Worm (Caenorhabditis elegans) whole organism, mixed stage, embryonic: ENCODE results near the gene F26F4.6.

ENCODE experiments used
- M03D4.4 ChIP-seq: sonication (generic microtip); optimal IDR thresholded peaks from 2 replicates; lab custom pipeline; 2017; ENCODE audit warnings: mild to moderate bottlenecking, missing genetic modification characterization, missing compliant biosample characterization
- bed-3 ChIP-seq: fragments of 200-800 bp; sonication (Bioruptor generic); optimal IDR thresholded peaks from 3 replicates; lab custom pipeline; 2018; ENCODE audit warnings: mild to moderate bottlenecking, missing genetic modification characterization, moderate library complexity, missing compliant biosample characterization
- ceh-43 ChIP-seq: fragments of 200-800 bp; sonication (Bioruptor generic); optimal IDR thresholded peaks from 2 replicates; lab custom pipeline; 2018; ENCODE audit warnings: mild to moderate bottlenecking, missing genetic modification characterization, moderate library complexity, missing compliant biosample characterization
- ceh-83 ChIP-seq: fragments of 200-800 bp; sonication (Bioruptor generic); optimal IDR thresholded peaks from 2 replicates; lab custom pipeline; 2018; ENCODE audit warnings: mild to moderate bottlenecking, missing genetic modification characterization, missing compliant biosample characterization
- ces-1 ChIP-seq: fragments of 150-350 bp; optimal IDR thresholded peaks from 2 replicates; lab custom pipeline; 2014; ENCODE audit warnings: missing biosample characterization, missing genetic modification reagents, missing genetic modification characterization
- cnd-1 ChIP-seq: fragments of 200-800 bp; sonication (Bioruptor generic); optimal IDR thresholded peaks from 2 replicates; lab custom pipeline; 2018; ENCODE audit warnings: mild to moderate bottlenecking, missing genetic modification characterization, missing compliant biosample characterization
- drap-1 ChIP-seq: fragments of 200-800 bp; sonication (Bioruptor generic); optimal IDR thresholded peaks from 3 replicates; lab custom pipeline; 2018; ENCODE audit warnings: mild to moderate bottlenecking, missing genetic modification characterization, missing compliant biosample characterization
- elt-3 ChIP-seq: fragments of 150-350 bp; optimal IDR thresholded peaks from 2 replicates; lab custom pipeline; 2014; ENCODE audit warnings: missing biosample characterization, missing genetic modification characterization
- flh-1 ChIP-seq: fragments of 200-800 bp; sonication (Bioruptor generic); optimal IDR thresholded peaks from 2 replicates; lab custom pipeline; 2018; ENCODE audit warnings: mild to moderate bottlenecking, missing genetic modification characterization, moderate library complexity, missing compliant biosample characterization
- ham-2 ChIP-seq: fragments of 200-800 bp; sonication (Bioruptor generic); optimal IDR thresholded peaks from 2 replicates; lab custom pipeline; 2018; ENCODE audit warnings: mild to moderate bottlenecking, missing genetic modification characterization, missing compliant biosample characterization
- hlh-1 ChIP-seq: fragments of 150-350 bp; optimal IDR thresholded peaks from 2 replicates; lab custom pipeline; 2014; ENCODE audit warnings: missing biosample characterization, missing genetic modification reagents, missing genetic modification characterization
- lin-13 ChIP-seq: fragments of 150-350 bp; optimal IDR thresholded peaks from 2 replicates; lab custom pipeline; 2014; ENCODE audit warnings: missing biosample characterization, missing genetic modification characterization
- lsy-2 ChIP-seq: fragments of 150-350 bp; optimal IDR thresholded peaks from 2 replicates; lab custom pipeline; 2014; ENCODE audit warnings: missing biosample characterization, missing genetic modification characterization
- mab-5 ChIP-seq: fragments of 150-350 bp; optimal IDR thresholded peaks from 2 replicates; lab custom pipeline; 2014; ENCODE audit warnings: missing biosample characterization, missing genetic modification characterization
- mep-1 ChIP-seq: fragments of 150-350 bp; optimal IDR thresholded peaks from 2 replicates; lab custom pipeline; 2017; ENCODE audit warnings: missing biosample characterization, missing genetic modification reagents, missing genetic modification characterization, inconsistent platforms
- mls-2 ChIP-seq: sonication (generic microtip); optimal IDR thresholded peaks from 2 replicates; lab custom pipeline; 2016; ENCODE audit warnings: mild to moderate bottlenecking, missing genetic modification characterization, moderate library complexity, missing compliant biosample characterization
- nhr-12 ChIP-seq: fragments of 150-350 bp; optimal IDR thresholded peaks from 2 replicates; lab custom pipeline; 2014; ENCODE audit warnings: missing biosample characterization, missing genetic modification characterization
- nhr-2 ChIP-seq: fragments of 150-350 bp; optimal IDR thresholded peaks from 2 replicates; lab custom pipeline; 2014; ENCODE audit warnings: missing biosample characterization, missing genetic modification characterization
- nhr-237 ChIP-seq: fragments of 150-350 bp; optimal IDR thresholded peaks from 2 replicates; lab custom pipeline; 2014; ENCODE audit warnings: missing biosample characterization, missing genetic modification characterization
- nhr-76 ChIP-seq: sonication (generic microtip); optimal IDR thresholded peaks from 2 replicates; lab custom pipeline; 2017; ENCODE audit warnings: missing biosample characterization, missing genetic modification characterization
- pha-4 ChIP-seq: fragments of 150-350 bp; optimal IDR thresholded peaks from 2 replicates; lab custom pipeline; 2018; ENCODE audit warnings: missing biosample characterization, missing genetic modification reagents, missing genetic modification characterization
- sem-2 ChIP-seq: fragments of 200-800 bp; sonication (Bioruptor generic); optimal IDR thresholded peaks from 2 replicates; lab custom pipeline; 2018; ENCODE audit warnings: mild to moderate bottlenecking, missing genetic modification characterization, missing compliant biosample characterization
- sptf-1 ChIP-seq: sonication (generic microtip); optimal IDR thresholded peaks from 2 replicates; lab custom pipeline; 2017; ENCODE audit warnings: mild to moderate bottlenecking, missing genetic modification characterization, moderate library complexity, missing compliant biosample characterization
- tbx-8 ChIP-seq: fragments of 200-800 bp; sonication (Bioruptor generic); optimal IDR thresholded peaks from 2 replicates; lab custom pipeline; 2018; ENCODE audit warnings: mild to moderate bottlenecking, missing genetic modification characterization, moderate library complexity, missing compliant biosample characterization
- unc-120 ChIP-seq: sonication (generic microtip); optimal IDR thresholded peaks from 2 replicates; lab custom pipeline; 2017; ENCODE audit warnings: missing genetic modification characterization, missing compliant biosample characterization; ENCODE audit not compliant: poor library complexity, severe bottlenecking
- unc-39 ChIP-seq: fragments of 150-350 bp; optimal IDR thresholded peaks from 2 replicates; lab custom pipeline; 2014; ENCODE audit warnings: missing biosample characterization, missing genetic modification characterization
- unc-62 ChIP-seq: fragments of 150-350 bp; optimal IDR thresholded peaks from 2 replicates; lab custom pipeline; 2014; ENCODE audit warnings: missing biosample characterization, missing genetic modification reagents, missing genetic modification characterization
- zip-8 ChIP-seq: fragments of 150-350 bp; optimal IDR thresholded peaks from 2 replicates; lab custom pipeline; 2014; ENCODE audit warnings: missing biosample characterization, missing genetic modification characterization
- ztf-11 ChIP-seq: fragments of 150-350 bp; optimal IDR thresholded peaks from 2 replicates; lab custom pipeline; 2014; ENCODE audit warnings: missing biosample characterization, missing genetic modification characterization

Gene F26F4.6

DNA sequence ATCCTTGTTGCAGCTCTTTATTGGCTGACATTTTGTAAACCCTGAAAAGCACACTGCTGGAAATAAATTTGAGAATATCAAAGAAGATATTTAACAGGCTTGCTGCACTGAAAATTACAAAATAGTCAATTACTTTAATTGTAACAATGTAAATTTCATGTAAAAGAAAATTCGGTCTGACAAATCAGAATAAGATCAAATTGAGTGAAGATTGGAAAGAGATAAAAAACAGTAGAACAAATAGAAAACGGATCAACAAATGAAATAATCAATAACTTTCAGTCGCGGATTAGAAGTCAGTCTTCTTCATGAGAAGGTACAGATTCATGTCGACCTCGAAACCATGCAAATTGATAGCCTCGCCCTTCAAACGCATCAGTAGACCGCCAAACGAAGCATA lies 23.6 kb upstream of the F26F4.6 start, which contains the start of gene rars-1:
Gene rars-1 (minus strand): TSS at position 101 of the 400 bp plus-strand sequence.
- no peak for TF ChIP-seq mls-2 (tag; lab: Kevin White, UChicago)
- TF ChIP-seq elt-3 (tag; lab: Kevin White, UChicago): no peak
- no peak for TF ChIP-seq nhr-12 (tag; lab: Kevin White, UChicago)
- TF ChIP-seq tbx-8 (GFP tag; lab: Kevin White, UChicago): no peak

DNA sequence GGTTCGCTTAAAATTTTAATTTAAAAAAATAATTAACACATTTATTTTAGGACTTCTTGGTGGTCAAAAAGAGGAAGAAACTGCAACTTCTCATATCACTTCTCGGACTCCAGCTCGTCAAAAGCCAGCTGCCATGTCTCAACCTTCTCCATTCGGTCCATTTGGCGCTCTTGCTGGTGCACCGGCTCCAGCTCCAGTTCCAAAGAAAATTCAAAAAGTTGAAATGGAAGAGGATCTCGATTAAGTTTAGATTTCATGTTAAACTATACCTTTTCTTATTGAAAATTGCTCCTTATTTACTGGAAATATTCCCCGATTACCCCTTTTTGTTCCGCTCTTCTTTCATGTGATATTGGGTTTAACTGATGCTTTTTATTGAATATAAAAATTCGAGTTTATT lies 20.3 kb upstream of the F26F4.6 start:
- TF ChIP-seq mab-5 (tag; lab: Kevin White, UChicago) (no peak), bed-3 (GFP tag; lab: Kevin White, UChicago) (no peak), cnd-1 (tag; lab: Kevin White, UChicago) (no peak), ceh-83 (GFP tag; lab: Kevin White, UChicago) (no peak), sem-2 (no peak), sptf-1 (tag; lab: Kevin White, UChicago) (no peak), ces-1 (no peak), lin-13 (no peak), ham-2 (GFP tag; lab: Kevin White, UChicago) (no peak), unc-120 (tag; lab: Kevin White, UChicago) (no peak), nhr-76 (tag; lab: Kevin White, UChicago) (no peak), ceh-43 (GFP tag; lab: Kevin White, UChicago) (no peak)

DNA sequence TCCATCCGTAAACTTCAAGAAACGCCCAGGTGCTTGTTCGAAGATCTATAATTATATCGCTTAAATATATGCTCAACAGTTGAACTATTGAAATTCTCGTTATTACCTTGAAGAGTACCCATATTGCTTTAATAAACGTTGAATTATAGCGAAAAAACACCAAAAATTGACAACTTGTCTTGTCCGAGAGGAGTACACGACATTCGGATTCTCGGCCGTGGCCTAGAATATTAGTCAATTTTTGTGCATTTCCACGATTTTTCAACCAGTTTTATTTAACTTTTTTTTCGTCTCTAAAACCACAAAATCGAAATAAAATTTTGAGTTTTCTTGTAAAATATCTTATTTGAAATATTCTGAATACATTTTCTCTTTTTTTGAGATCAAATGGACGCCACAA lies 18.9 kb upstream of the F26F4.6 start, which contains the start of the genes F26F4.9 and cee-1:
Gene F26F4.9 (minus strand): TSS at position 205 of the 400 bp plus-strand sequence.
Gene cee-1 (plus strand): TSS at position 383 of the 400 bp plus-strand sequence.
- TF ChIP-seq nhr-12 (tag; lab: Kevin White, UChicago): no peak
- TF ChIP-seq M03D4.4: no peak
- no peak for TF ChIP-seq ceh-43 (GFP tag; lab: Kevin White, UChicago)
- no peak for TF ChIP-seq bed-3 (GFP tag; lab: Kevin White, UChicago)
- TF ChIP-seq sem-2: no peak
- peak; percentile 37 for TF ChIP-seq ces-1
- TF ChIP-seq sptf-1 (tag; lab: Kevin White, UChicago): peak; percentile 17
- no peak for TF ChIP-seq nhr-2 (tag; lab: Kevin White, UChicago)
- TF ChIP-seq zip-8: no peak
- TF ChIP-seq unc-62 (GFP tag; lab: Kevin White, UChicago): no peak

DNA sequence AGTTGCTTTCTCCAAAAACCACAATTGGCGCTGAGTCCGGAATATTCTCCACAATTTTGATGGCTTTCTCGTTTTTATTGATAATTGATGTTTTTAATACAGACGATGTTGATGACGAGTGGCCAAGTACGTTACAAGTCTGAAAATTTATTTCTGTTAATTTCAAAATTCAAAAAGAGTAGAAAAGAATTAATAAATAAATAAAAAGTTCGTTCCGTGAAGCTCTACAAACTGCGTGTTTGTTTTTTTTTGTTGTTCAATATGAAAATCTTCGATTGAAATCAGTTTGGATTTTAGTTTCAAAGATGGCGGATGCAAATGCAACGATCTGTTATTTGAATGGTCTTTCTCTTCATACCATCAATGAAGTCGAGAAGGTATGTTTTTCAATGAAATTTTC lies 17.5 kb upstream of the F26F4.6 start, which contains the start of gene F26F4.2:
Gene F26F4.2 (plus strand): TSS at position 301 of the 400 bp plus-strand sequence.
- TF ChIP-seq lsy-2: no peak
- TF ChIP-seq bed-3 (GFP tag; lab: Kevin White, UChicago): no peak
- TF ChIP-seq nhr-12 (tag; lab: Kevin White, UChicago): no peak
- TF ChIP-seq sem-2: no peak
- TF ChIP-seq unc-62 (GFP tag; lab: Kevin White, UChicago): no peak
- no peak for TF ChIP-seq pha-4
- TF ChIP-seq cnd-1 (tag; lab: Kevin White, UChicago): no peak
- no peak for TF ChIP-seq M03D4.4
- no peak for TF ChIP-seq flh-1
- TF ChIP-seq tbx-8 (GFP tag; lab: Kevin White, UChicago): no peak
- no peak for TF ChIP-seq hlh-1 (tag; lab: Kevin White, UChicago)
- TF ChIP-seq unc-39 (tag; lab: Kevin White, UChicago): no peak
- no peak for TF ChIP-seq nhr-76 (tag; lab: Kevin White, UChicago)

DNA sequence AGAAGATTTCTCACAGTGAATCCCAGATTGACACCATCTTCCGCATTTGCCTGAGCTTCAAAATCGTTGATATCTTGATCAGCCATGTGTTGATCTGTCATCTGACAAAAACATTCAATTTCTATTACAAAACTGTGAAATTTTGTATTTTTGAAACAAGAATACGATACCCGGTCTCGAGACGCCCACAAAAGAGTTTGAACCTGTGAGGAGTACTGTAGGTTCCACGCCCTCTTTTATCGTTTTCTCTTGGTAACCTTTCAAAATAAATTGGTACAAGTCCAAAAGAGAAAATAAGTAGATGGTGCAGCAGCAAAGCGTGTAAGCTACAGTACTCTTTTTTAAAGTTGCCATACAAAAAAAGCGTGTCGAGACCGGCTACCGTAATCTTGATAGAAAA lies 16.5 kb upstream of the F26F4.6 start, which contains the start of gene F26F4.12:
Gene F26F4.12 (minus strand): TSS at position 101 of the 400 bp plus-strand sequence.
- TF ChIP-seq unc-39 (tag; lab: Kevin White, UChicago) (no peak), drap-1 (GFP tag; lab: Kevin White, UChicago) (no peak), nhr-237 (tag; lab: Kevin White, UChicago) (no peak), cnd-1 (tag; lab: Kevin White, UChicago) (no peak), nhr-2 (tag; lab: Kevin White, UChicago) (no peak), ceh-83 (GFP tag; lab: Kevin White, UChicago) (no peak)
- TF ChIP-seq, all 35 proteins: peak for 0

DNA sequence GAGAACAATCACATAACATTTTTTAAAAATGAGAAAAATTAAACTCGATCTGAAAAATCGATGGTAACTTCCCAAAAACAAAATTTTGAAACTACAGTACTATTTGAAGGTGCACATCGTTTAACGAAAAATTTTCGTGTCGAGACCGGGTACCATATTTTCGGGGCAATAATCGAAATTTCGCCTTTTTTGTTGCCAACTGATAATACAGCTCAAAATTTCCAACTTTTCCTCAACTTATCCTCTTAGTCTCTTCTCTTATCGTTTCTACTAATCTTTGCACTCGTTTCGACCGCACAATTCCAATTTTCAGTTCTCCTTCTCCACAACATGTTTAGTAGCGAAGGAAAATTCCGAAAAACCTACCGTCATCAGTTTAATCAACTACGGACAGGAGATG lies 13.5 kb upstream of the F26F4.6 start, which contains the start of gene rom-1:
Gene rom-1 (plus strand): TSS at position 301 of the 400 bp plus-strand sequence.
- no peak for TF ChIP-seq ceh-43 (GFP tag; lab: Kevin White, UChicago)
- TF ChIP-seq flh-1: no peak
- TF ChIP-seq ztf-11 (tag; lab: Kevin White, UChicago): no peak
- TF ChIP-seq ham-2 (GFP tag; lab: Kevin White, UChicago): no peak
- no peak for TF ChIP-seq unc-120 (tag; lab: Kevin White, UChicago)
- no peak for TF ChIP-seq mep-1 (tag; lab: Kevin White, UChicago)
- TF ChIP-seq elt-3 (tag; lab: Kevin White, UChicago): no peak
- no peak for TF ChIP-seq drap-1 (GFP tag; lab: Kevin White, UChicago)
- TF ChIP-seq ces-1: no peak
- TF ChIP-seq mls-2 (tag; lab: Kevin White, UChicago): no peak
- no peak for TF ChIP-seq tbx-8 (GFP tag; lab: Kevin White, UChicago)
- TF ChIP-seq bed-3 (GFP tag; lab: Kevin White, UChicago): no peak
- no peak for TF ChIP-seq cnd-1 (tag; lab: Kevin White, UChicago)
- no peak for TF ChIP-seq nhr-76 (tag; lab: Kevin White, UChicago)
- TF ChIP-seq hlh-1 (tag; lab: Kevin White, UChicago): no peak
- no peak for TF ChIP-seq sem-2
- TF ChIP-seq mab-5 (tag; lab: Kevin White, UChicago): no peak
- TF ChIP-seq, all 35 proteins: peak for 0
